Worm (Caenorhabditis elegans) whole organism, L2 larva: ENCODE data around the gene clc-29.

ENCODE experiments used
- C34F6.9 ChIP-seq: fragments of 150-350 bp; optimal IDR thresholded peaks from 2 replicates; lab custom pipeline; 2014; ENCODE audit warnings: missing biosample characterization, missing genetic modification characterization
- R02D3.7 ChIP-seq: fragments of 150-350 bp; optimal IDR thresholded peaks from 2 replicates; lab custom pipeline; 2014; ENCODE audit warnings: missing biosample characterization, missing genetic modification characterization
- alr-1 ChIP-seq: fragments of 150-350 bp; optimal IDR thresholded peaks from 2 replicates; lab custom pipeline; 2014; ENCODE audit warnings: missing biosample characterization, missing genetic modification characterization
- aly-2 ChIP-seq: fragments of 150-350 bp; optimal IDR thresholded peaks from 2 replicates; lab custom pipeline; 2014; ENCODE audit warnings: missing biosample characterization, missing genetic modification characterization
- ama-1 ChIP-seq: fragments of 150-350 bp; optimal IDR thresholded peaks from 2 replicates; lab custom pipeline; 2018; ENCODE audit warnings: inconsistent platforms
- blmp-1 ChIP-seq: sonication (generic microtip); optimal IDR thresholded peaks from 2 replicates; lab custom pipeline; 2017; ENCODE audit warnings: missing genetic modification characterization, mild to moderate bottlenecking, missing compliant biosample characterization, antibody characterized with exemption, moderate library complexity; ENCODE audit not compliant: insufficient read depth
- ceh-16 ChIP-seq: fragments of 150-350 bp; optimal IDR thresholded peaks from 2 replicates; lab custom pipeline; 2014; ENCODE audit warnings: missing biosample characterization, missing genetic modification characterization
- crh-2 ChIP-seq: sonication (generic microtip); optimal IDR thresholded peaks from 2 replicates; lab custom pipeline; 2017; ENCODE audit warnings: missing biosample characterization, missing genetic modification characterization
- dmd-4 ChIP-seq: sonication (generic microtip); optimal IDR thresholded peaks from 2 replicates; lab custom pipeline; 2017; ENCODE audit warnings: missing biosample characterization, missing genetic modification characterization
- elt-1 ChIP-seq: fragments of 150-350 bp; optimal IDR thresholded peaks from 2 replicates; lab custom pipeline; 2014; ENCODE audit warnings: missing biosample characterization, missing genetic modification characterization
- fos-1 ChIP-seq: fragments of 150-350 bp; optimal IDR thresholded peaks from 2 replicates; lab custom pipeline; 2014; ENCODE audit warnings: missing biosample characterization, missing genetic modification characterization
- gmeb-1 ChIP-seq: fragments of 150-350 bp; optimal IDR thresholded peaks from 2 replicates; lab custom pipeline; 2014; ENCODE audit warnings: missing biosample characterization, missing genetic modification characterization
- lin-11 ChIP-seq: fragments of 150-350 bp; sonication (generic microtip); optimal IDR thresholded peaks from 2 replicates; lab custom pipeline; 2014; ENCODE audit warnings: missing biosample characterization, missing genetic modification characterization, inconsistent platforms, mixed read lengths
- lin-39 ChIP-seq: fragments of 150-350 bp; optimal IDR thresholded peaks from 2 replicates; lab custom pipeline; 2014; ENCODE audit warnings: missing biosample characterization, missing genetic modification reagents, missing genetic modification characterization
- lsy-2 ChIP-seq, 2 experiments: fragments of 150-350 bp in 1 of 2; sonication (generic microtip) in 1 of 2; optimal IDR thresholded peaks; 2 replicates each; lab custom pipeline; 2014 to 2017; ENCODE audit warnings: missing biosample characterization in 2 of 2, missing genetic modification characterization in 2 of 2
- mab-5 ChIP-seq: fragments of 150-350 bp; optimal IDR thresholded peaks from 2 replicates; lab custom pipeline; 2014; ENCODE audit warnings: missing biosample characterization, missing genetic modification characterization
- mbf-1 ChIP-seq: sonication (generic microtip); optimal IDR thresholded peaks from 2 replicates; lab custom pipeline; 2017; ENCODE audit warnings: missing biosample characterization, missing genetic modification characterization
- nhr-10 ChIP-seq: sonication (generic microtip); optimal IDR thresholded peaks from 2 replicates; lab custom pipeline; 2017; ENCODE audit warnings: missing biosample characterization, missing genetic modification characterization
- nhr-11 ChIP-seq: fragments of 150-350 bp; optimal IDR thresholded peaks from 2 replicates; lab custom pipeline; 2014; ENCODE audit warnings: missing biosample characterization, missing genetic modification characterization
- nhr-129 ChIP-seq: fragments of 150-350 bp; optimal IDR thresholded peaks from 2 replicates; lab custom pipeline; 2014; ENCODE audit warnings: missing biosample characterization, missing genetic modification characterization
- nhr-23 ChIP-seq: fragments of 150-350 bp; optimal IDR thresholded peaks from 2 replicates; lab custom pipeline; 2014; ENCODE audit warnings: missing biosample characterization, missing genetic modification reagents, missing genetic modification characterization
- nhr-6 ChIP-seq: fragments of 150-350 bp; optimal IDR thresholded peaks from 2 replicates; lab custom pipeline; 2014; ENCODE audit warnings: missing biosample characterization, missing genetic modification characterization
- skn-1 ChIP-seq: sonication (generic microtip); optimal IDR thresholded peaks from 2 replicates; lab custom pipeline; 2017; ENCODE audit warnings: missing biosample characterization, missing genetic modification characterization
- sma-3 ChIP-seq: sonication (generic microtip); optimal IDR thresholded peaks from 2 replicates; lab custom pipeline; 2016; ENCODE audit warnings: missing genetic modification reagents, missing genetic modification characterization, missing compliant biosample characterization
- sma-9 ChIP-seq, 2 experiments: fragments of 150-350 bp in 1 of 2; sonication (generic microtip) in 1 of 2; optimal IDR thresholded peaks; 2 replicates each; lab custom pipeline; 2014 to 2016; ENCODE audit warnings: missing genetic modification characterization in 2 of 2, mild to moderate bottlenecking in 1 of 2, missing biosample characterization in 1 of 2, missing compliant biosample characterization in 1 of 2, missing genetic modification reagents in 1 of 2, moderate library complexity in 1 of 2
- snpc-4 ChIP-seq: fragments of 150-350 bp; optimal IDR thresholded peaks from 2 replicates; lab custom pipeline; 2014; ENCODE audit warnings: missing biosample characterization, missing genetic modification characterization
- unc-39 ChIP-seq: fragments of 150-350 bp; optimal IDR thresholded peaks from 2 replicates; lab custom pipeline; 2014; ENCODE audit warnings: missing biosample characterization, missing genetic modification characterization
- unc-62 ChIP-seq: fragments of 150-350 bp; optimal IDR thresholded peaks from 2 replicates; lab custom pipeline; 2014; ENCODE audit warnings: missing biosample characterization, missing genetic modification reagents, missing genetic modification characterization
- zag-1 ChIP-seq: fragments of 150-350 bp; optimal IDR thresholded peaks from 2 replicates; lab custom pipeline; 2014; ENCODE audit warnings: missing biosample characterization, missing genetic modification characterization
- ztf-1 ChIP-seq: fragments of 200-800 bp; sonication (Bioruptor generic); conservative IDR thresholded peaks from 2 replicates; pipeline ENCODE4 v1.3.6; 2022; ENCODE audit warnings: missing genetic modification characterization, missing compliant biosample characterization
- ztf-11 ChIP-seq: sonication (generic microtip); optimal IDR thresholded peaks from 2 replicates; lab custom pipeline; 2017; ENCODE audit warnings: missing biosample characterization, missing genetic modification characterization
- ztf-4 ChIP-seq: fragments of 150-350 bp; optimal IDR thresholded peaks from 2 replicates; lab custom pipeline; 2014; ENCODE audit warnings: missing biosample characterization, missing genetic modification characterization

clc-29 gene

ce11 chrIII:8305816-8306215 lies 41.9 kb downstream of the clc-29 start:
- no peak for TF ChIP-seq ztf-11 (tag; lab: Kevin White, UChicago)
- TF ChIP-seq lsy-2 (tag; optimal IDR thresholded peaks at IDR 0.05; lab: Kevin White, UChicago): no peak
- TF ChIP-seq ama-1: no peak
- TF ChIP-seq snpc-4: no peak
- TF ChIP-seq dmd-4 (tag; lab: Kevin White, UChicago): no peak
- TF ChIP-seq unc-62: no peak
- TF ChIP-seq gmeb-1 (tag; lab: Kevin White, UChicago): no peak
- no peak for TF ChIP-seq R02D3.7
- no peak for TF ChIP-seq skn-1 (tag; lab: Kevin White, UChicago)
- TF ChIP-seq nhr-129 (tag; lab: Kevin White, UChicago): no peak
- no peak for TF ChIP-seq unc-39 (tag; lab: Kevin White, UChicago)
- no peak for TF ChIP-seq sma-9 (GFP tag; optimal IDR thresholded peaks at IDR 0.05; lab: Kevin White, UChicago)
- no peak for TF ChIP-seq sma-9 (tag; optimal IDR thresholded peaks at IDR 0.05; lab: Kevin White, UChicago)
- TF ChIP-seq ztf-4 (tag; lab: Kevin White, UChicago): no peak
- TF ChIP-seq alr-1: no peak
- TF ChIP-seq lin-11: no peak
- no peak for TF ChIP-seq ceh-16 (tag; lab: Kevin White, UChicago)
- TF ChIP-seq sma-3: no peak
- no peak for TF ChIP-seq blmp-1 (tag; lab: Kevin White, UChicago)
- TF ChIP-seq, all 48 proteins: peak for 0

ce11 chrIII:8305304-8305703 lies 42.4 kb downstream of the clc-29 start:
- no peak for TF ChIP-seq ceh-16 (tag; lab: Kevin White, UChicago)

ce11 chrIII:8303440-8303839 lies 44.3 kb downstream of the clc-29 start:
- no peak for TF ChIP-seq C34F6.9 (tag; lab: Kevin White, UChicago)
- no peak for TF ChIP-seq mab-5
- TF ChIP-seq zag-1: no peak
- TF ChIP-seq ceh-16 (tag; lab: Kevin White, UChicago): no peak
- TF ChIP-seq unc-62: no peak

ce11 chrIII:8300860-8301396 lies 46.8 kb downstream of the clc-29 start:
- TF ChIP-seq nhr-10: no peak
- no peak for TF ChIP-seq crh-2 (tag; lab: Kevin White, UChicago)
- TF ChIP-seq elt-1 (tag; lab: Kevin White, UChicago): no peak
- TF ChIP-seq ama-1: no peak
- TF ChIP-seq gmeb-1 (tag; lab: Kevin White, UChicago): no peak
- no peak for TF ChIP-seq ztf-11 (tag; lab: Kevin White, UChicago)
- TF ChIP-seq snpc-4: no peak
- no peak for TF ChIP-seq nhr-23 (tag; lab: Kevin White, UChicago)
- no peak for TF ChIP-seq sma-9 (GFP tag; optimal IDR thresholded peaks at IDR 0.05; lab: Kevin White, UChicago)
- TF ChIP-seq sma-9 (tag; optimal IDR thresholded peaks at IDR 0.05; lab: Kevin White, UChicago): no peak
- no peak for TF ChIP-seq C34F6.9 (tag; lab: Kevin White, UChicago)
- TF ChIP-seq mbf-1 (tag; lab: Kevin White, UChicago): no peak
- no peak for TF ChIP-seq aly-2 (tag; lab: Kevin White, UChicago)
- no peak for TF ChIP-seq nhr-6 (tag; lab: Kevin White, UChicago)

ce11 chrIII:8299734-8300133 lies 48.0 kb downstream of the clc-29 start:
- TF ChIP-seq nhr-10 (no peak), lsy-2 (tag; optimal IDR thresholded peaks at IDR 0.05; lab: Kevin White, UChicago) (no peak), ztf-11 (tag; lab: Kevin White, UChicago) (no peak), alr-1 (no peak), fos-1 (peak; percentile 59), nhr-11 (no peak)

ce11 chrIII:8299078-8299587 lies 48.6 kb downstream of the clc-29 start:
- TF ChIP-seq ztf-1 (no peak), lin-39 (tag; lab: Kevin White, UChicago) (no peak), zag-1 (no peak), R02D3.7 (no peak), ceh-16 (tag; lab: Kevin White, UChicago) (no peak), sma-9 (GFP tag; optimal IDR thresholded peaks at IDR 0.05; lab: Kevin White, UChicago) (no peak), sma-9 (tag; optimal IDR thresholded peaks at IDR 0.05; lab: Kevin White, UChicago) (no peak), mbf-1 (tag; lab: Kevin White, UChicago) (no peak), ztf-11 (tag; lab: Kevin White, UChicago) (no peak), unc-62 (no peak)
